Fruit fly (Drosophila melanogaster) whole organism, embryonic: ENCODE measurements around the gene HBS1.

Experiments used
- Adf1 ChIP-seq: fragments of 200-800 bp; sonication (Bioruptor generic); IDR thresholded peaks from 2 replicates; pipeline ENCODE4 v1.3.6; 2022; ENCODE audit warnings: missing biosample characterization, missing genetic modification characterization
- CG11398 ChIP-seq: fragments of 200-800 bp; sonication (Bioruptor generic); optimal IDR thresholded peaks from 2 replicates; lab custom pipeline; 2016; ENCODE audit warnings: missing biosample characterization, missing genetic modification characterization
- CG13894 ChIP-seq: fragments of 200-800 bp; sonication (Bioruptor generic); optimal IDR thresholded peaks from 3 replicates; lab custom pipeline; 2018; ENCODE audit warnings: missing biosample characterization, mild to moderate bottlenecking, missing genetic modification characterization, moderate library complexity
- CG14710 ChIP-seq: fragments of 200-800 bp; sonication (Bioruptor generic); optimal IDR thresholded peaks from 3 replicates; lab custom pipeline; 2019; ENCODE audit warnings: missing biosample characterization, mild to moderate bottlenecking, missing genetic modification characterization, moderate library complexity
- CG14860 ChIP-seq: fragments of 200-800 bp; sonication (Bioruptor generic); IDR thresholded peaks from 3 replicates; pipeline ENCODE4 v1.3.6; 2022; ENCODE audit warnings: missing biosample characterization, missing genetic modification characterization; ENCODE audit not compliant: partially characterized antibody
- CG16813 ChIP-seq: fragments of 200-800 bp; sonication (Bioruptor generic); IDR thresholded peaks from 3 replicates; pipeline ENCODE4 v1.3.6; 2022; ENCODE audit warnings: missing biosample characterization, missing genetic modification characterization; ENCODE audit not compliant: partially characterized antibody
- CG17186 ChIP-seq: fragments of 200-800 bp; sonication (Bioruptor generic); optimal IDR thresholded peaks from 3 replicates; lab custom pipeline; 2017; ENCODE audit warnings: missing biosample characterization, missing genetic modification reagents, missing genetic modification characterization
- CG17568 ChIP-seq: fragments of 200-800 bp; sonication (Bioruptor generic); optimal IDR thresholded peaks from 2 replicates; lab custom pipeline; 2018; ENCODE audit warnings: missing biosample characterization, mild to moderate bottlenecking, missing genetic modification characterization, moderate library complexity
- CG18011 ChIP-seq: fragments of 200-800 bp; sonication (Bioruptor generic); optimal IDR thresholded peaks from 2 replicates; lab custom pipeline; 2017; ENCODE audit warnings: missing biosample characterization, missing genetic modification characterization, mild to moderate bottlenecking, moderate library complexity, missing genotype
- CG18764 ChIP-seq: fragments of 200-800 bp; sonication (Bioruptor generic); optimal IDR thresholded peaks from 3 replicates; lab custom pipeline; 2016; ENCODE audit warnings: missing biosample characterization, missing genetic modification characterization
- CG2116 ChIP-seq: fragments of 200-800 bp; sonication (Bioruptor generic); optimal IDR thresholded peaks from 3 replicates; lab custom pipeline; 2018; ENCODE audit warnings: missing biosample characterization, mild to moderate bottlenecking, missing genetic modification characterization
- CG31224 ChIP-seq: fragments of 200-800 bp; sonication (Bioruptor generic); IDR thresholded peaks from 2 replicates; pipeline ENCODE4 v1.3.6; 2022; ENCODE audit warnings: missing biosample characterization, missing genetic modification characterization
- CG31441 ChIP-seq: fragments of 200-800 bp; sonication (Bioruptor generic); IDR thresholded peaks from 2 replicates; pipeline ENCODE4 v1.3.6; 2022; ENCODE audit warnings: missing biosample characterization, missing genetic modification characterization
- CG4854 ChIP-seq: fragments of 200-800 bp; sonication (Bioruptor generic); optimal IDR thresholded peaks from 2 replicates; lab custom pipeline; 2016; ENCODE audit warnings: missing biosample characterization, missing genetic modification characterization, inconsistent platforms
- CG9797 ChIP-seq: fragments of 200-800 bp; sonication (Bioruptor generic); optimal IDR thresholded peaks from 3 replicates; lab custom pipeline; 2018; ENCODE audit warnings: missing biosample characterization, mild to moderate bottlenecking, missing genetic modification characterization
- Chrac-16 ChIP-seq: fragments of 200-800 bp; sonication (Bioruptor generic); optimal IDR thresholded peaks from 3 replicates; lab custom pipeline; 2016; ENCODE audit warnings: missing biosample characterization, missing genetic modification characterization
- CrebB ChIP-seq: fragments of 200-800 bp; sonication (Bioruptor generic); optimal IDR thresholded peaks from 3 replicates; lab custom pipeline; 2018; ENCODE audit warnings: missing biosample characterization, mild to moderate bottlenecking, missing genetic modification characterization
- Dll ChIP-seq: fragments of 200-800 bp; sonication (Bioruptor generic); IDR thresholded peaks from 4 replicates; pipeline ENCODE4 v1.3.6; 2022; ENCODE audit warnings: missing biosample characterization, missing genetic modification characterization; ENCODE audit not compliant: partially characterized antibody
- Doc3 ChIP-seq: fragments of 200-800 bp; sonication (Bioruptor generic); IDR thresholded peaks from 3 replicates; pipeline ENCODE4 v1.3.6; 2022; ENCODE audit warnings: missing biosample characterization, missing genetic modification characterization; ENCODE audit not compliant: partially characterized antibody
- E2f2 ChIP-seq: fragments of 200-800 bp; sonication (Bioruptor generic); IDR thresholded peaks from 2 replicates; pipeline ENCODE4 v1.3.6; 2022; ENCODE audit warnings: missing biosample characterization, missing genetic modification characterization
- Eip74EF ChIP-seq, 2 experiments: fragments of 200-800 bp in 1 of 2; fragments of >200 bp in 1 of 2; sonication (Bioruptor generic) in 1 of 2; optimal IDR thresholded peaks; 2 replicates each; lab custom pipeline; 2017 to 2019; ENCODE audit warnings: missing biosample characterization in 2 of 2, missing genetic modification characterization in 2 of 2, mild to moderate bottlenecking in 1 of 2, moderate library complexity in 1 of 2
- Fer1 ChIP-seq: fragments of 200-800 bp; sonication (Bioruptor generic); optimal IDR thresholded peaks from 2 replicates; lab custom pipeline; 2017; ENCODE audit warnings: missing biosample characterization, mild to moderate bottlenecking, missing genetic modification characterization
- HLH4C ChIP-seq: fragments of 200-800 bp; sonication (Bioruptor generic); IDR thresholded peaks from 3 replicates; pipeline ENCODE4 v1.3.6; 2022; ENCODE audit warnings: missing biosample characterization, missing genetic modification characterization; ENCODE audit not compliant: partially characterized antibody
- MBD-R2 ChIP-seq: fragments of 200-800 bp; sonication (Bioruptor generic); IDR thresholded peaks from 2 replicates; pipeline ENCODE4 v1.3.6; 2022; ENCODE audit warnings: missing biosample characterization, missing genetic modification characterization
- MESR4 ChIP-seq: fragments of 200-800 bp; sonication (Bioruptor generic); optimal IDR thresholded peaks from 2 replicates; lab custom pipeline; 2018; ENCODE audit warnings: missing biosample characterization, mild to moderate bottlenecking, missing genetic modification characterization, moderate library complexity
- Med ChIP-seq: fragments of 200-800 bp; sonication (Bioruptor generic); peaks from one replicate; lab custom pipeline; 2016; ENCODE audit warnings: missing biosample characterization, missing genetic modification characterization, mild to moderate bottlenecking, inconsistent platforms, moderate library complexity
- Opbp ChIP-seq: fragments of 200-800 bp; sonication (Bioruptor generic); IDR thresholded peaks from 3 replicates; pipeline ENCODE4 v1.3.6; 2022; ENCODE audit warnings: missing biosample characterization, missing genetic modification characterization; ENCODE audit not compliant: partially characterized antibody
- Sry-δ ChIP-seq: fragments of 200-800 bp; sonication (Bioruptor generic); optimal IDR thresholded peaks from 2 replicates; lab custom pipeline; 2016; ENCODE audit warnings: missing biosample characterization, missing genetic modification characterization
- amos ChIP-seq: fragments of 200-800 bp; sonication (Bioruptor generic); IDR thresholded peaks from 2 replicates; pipeline ENCODE4 v1.3.6; 2022; ENCODE audit warnings: missing biosample characterization, missing genetic modification characterization; ENCODE audit not compliant: partially characterized antibody
- bbx ChIP-seq: fragments of 200-800 bp; sonication (Bioruptor generic); IDR thresholded peaks from 2 replicates; pipeline ENCODE4 v1.3.6; 2022; ENCODE audit warnings: missing biosample characterization, missing genetic modification characterization; ENCODE audit not compliant: partially characterized antibody
- croc ChIP-seq: fragments of 200-800 bp; sonication (Bioruptor generic); conservative IDR thresholded peaks from 3 replicates; pipeline ENCODE4 v1.3.6; 2022; ENCODE audit warnings: missing biosample characterization, missing genetic modification characterization
- crp ChIP-seq, 2 experiments: fragments of 200-800 bp; sonication (Bioruptor generic); optimal IDR thresholded peaks; 2 replicates in 1 of 2; 3 replicates in 1 of 2; lab custom pipeline; 2017; ENCODE audit warnings: missing biosample characterization in 2 of 2, missing genetic modification characterization in 2 of 2, mild to moderate bottlenecking in 1 of 2, moderate library complexity in 1 of 2
- hbn ChIP-seq: fragments of 200-800 bp; sonication (Bioruptor generic); IDR thresholded peaks from 2 replicates; pipeline ENCODE4 v1.3.6; 2022; ENCODE audit warnings: missing biosample characterization, missing genetic modification characterization; ENCODE audit not compliant: partially characterized antibody
- hkb ChIP-seq, 2 experiments: fragments of 200-800 bp in 1 of 2; fragments of >200 bp in 1 of 2; sonication (Bioruptor generic) in 1 of 2; IDR thresholded peaks in 1 of 2; optimal IDR thresholded peaks in 1 of 2; 2 replicates each; pipeline versions ENCODE4 v1.3.6 to Lab custom; 2017 to 2022; ENCODE audit warnings: missing biosample characterization in 1 of 2, missing genetic modification characterization in 1 of 2
- inv ChIP-seq: fragments of 200-800 bp; sonication (Bioruptor generic); IDR thresholded peaks from 2 replicates; pipeline ENCODE4 v1.3.6; 2022; ENCODE audit warnings: missing biosample characterization, missing genetic modification characterization; ENCODE audit not compliant: partially characterized antibody
- nmo ChIP-seq: fragments of 200-800 bp; sonication (Bioruptor generic); optimal IDR thresholded peaks from 2 replicates; lab custom pipeline; 2018; ENCODE audit warnings: missing biosample characterization, mild to moderate bottlenecking, missing genetic modification characterization, moderate library complexity
- pzg ChIP-seq: fragments of 200-800 bp; sonication (Bioruptor generic); optimal IDR thresholded peaks from 3 replicates; lab custom pipeline; 2018; ENCODE audit warnings: missing biosample characterization, mild to moderate bottlenecking, missing genetic modification characterization, moderate library complexity
- sna ChIP-seq: fragments of 200-800 bp; sonication (Bioruptor generic); IDR thresholded peaks from 2 replicates; pipeline ENCODE4 v1.3.6; 2022; ENCODE audit warnings: missing biosample characterization, missing genetic modification characterization; ENCODE audit not compliant: partially characterized antibody
- stwl ChIP-seq: fragments of 200-800 bp; sonication (Bioruptor generic); optimal IDR thresholded peaks from 3 replicates; lab custom pipeline; 2018; ENCODE audit warnings: missing biosample characterization, mild to moderate bottlenecking, missing genetic modification characterization, moderate library complexity
- sug ChIP-seq: fragments of 200-800 bp; optimal IDR thresholded peaks from 2 replicates; lab custom pipeline; 2019; ENCODE audit warnings: missing biosample characterization, mild to moderate bottlenecking, missing genetic modification characterization, moderate library complexity
- tgo ChIP-seq: fragments of 200-800 bp; sonication (Bioruptor generic); IDR thresholded peaks from 3 replicates; pipeline ENCODE4 v1.3.6; 2022; ENCODE audit warnings: missing biosample characterization, missing genetic modification characterization
- tll ChIP-seq, 2 experiments: fragments of 200-800 bp in 1 of 2; fragments of >200 bp in 1 of 2; sonication (Bioruptor generic) in 1 of 2; optimal IDR thresholded peaks; 2 replicates each; lab custom pipeline; 2017 to 2019; ENCODE audit warnings: missing biosample characterization in 2 of 2, missing genetic modification characterization in 2 of 2, mild to moderate bottlenecking in 1 of 2, moderate library complexity in 1 of 2
- unc-4 ChIP-seq: fragments of 200-800 bp; sonication (Bioruptor generic); IDR thresholded peaks from 2 replicates; pipeline ENCODE4 v1.3.6; 2022; ENCODE audit warnings: missing biosample characterization, missing genetic modification characterization; ENCODE audit not compliant: partially characterized antibody
- vvl ChIP-seq: fragments of 200-800 bp; sonication (Bioruptor generic); IDR thresholded peaks from 2 replicates; pipeline ENCODE4 v1.3.6; 2022; ENCODE audit warnings: missing biosample characterization, missing genetic modification characterization
- wdn ChIP-seq: fragments of 200-800 bp; sonication (Bioruptor generic); IDR thresholded peaks from 2 replicates; pipeline ENCODE4 v1.3.6; 2022; ENCODE audit warnings: missing biosample characterization, missing genetic modification characterization
- wor ChIP-seq: fragments of 200-800 bp; sonication (Bioruptor generic); IDR thresholded peaks from 2 replicates; pipeline ENCODE4 v1.3.6; 2022; ENCODE audit warnings: missing biosample characterization, missing genetic modification characterization
- zen2 ChIP-seq: fragments of 200-800 bp; sonication (Bioruptor generic); IDR thresholded peaks from 3 replicates; pipeline ENCODE4 v1.3.6; 2022; ENCODE audit warnings: missing biosample characterization, missing genetic modification characterization; ENCODE audit not compliant: partially characterized antibody

HBS1 gene

DNA sequence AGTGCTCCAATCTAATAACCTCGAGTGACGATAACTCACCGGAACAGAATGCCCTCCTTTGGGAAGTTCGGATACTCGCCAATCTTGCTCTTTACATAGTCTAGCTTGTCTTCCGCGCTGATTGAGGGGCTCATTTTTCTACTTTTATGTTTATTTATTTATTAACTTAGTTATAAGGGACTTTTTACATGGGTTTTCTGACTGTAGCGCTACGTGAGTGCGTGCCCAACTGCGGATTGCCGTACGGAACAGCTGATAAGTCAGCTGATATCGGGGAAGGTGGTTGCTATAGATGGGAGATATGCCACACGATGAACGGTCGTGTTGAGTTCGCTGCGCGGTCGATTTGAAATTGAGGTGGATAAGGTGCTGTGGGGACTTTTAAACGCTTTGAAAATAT is 19.6 kb upstream of the HBS1 start, which contains the start of gene Aprt (continued):
- TF ChIP-seq amos (GFP tag; lab: Robert Waterston, UW) (peak; percentile 81), hkb (optimal IDR thresholded peaks at IDR 0.05; lab: Kevin White, UChicago) (no peak), hkb (GFP tag; IDR thresholded peaks at IDR 0.05; lab: Robert Waterston, UW) (0 out of 2 replicates have a peak, but pooled peaks have one; percentile 6), sna (GFP tag; lab: Robert Waterston, UW) (peak; percentile 85), hbn (GFP tag; lab: Robert Waterston, UW) (peak; percentile 88), HLH4C (peak; percentile 52; the same call in 2 of the 3 replicates), E2f2 (GFP tag; lab: Robert Waterston, UW) (peak; percentile 96), MESR4 (GFP tag; lab: Kevin White, UChicago) (peak; percentile 46), Med (GFP tag; lab: Kevin White, UChicago) (peak; percentile 25), Opbp (GFP tag; lab: Robert Waterston, UW) (peak; percentile 86), vvl (GFP tag; lab: Robert Waterston, UW) (0 out of 2 replicates have a peak, but pooled peaks have one; percentile 10), crp (GFP tag; optimal IDR thresholded peaks at IDR 0.05; lab: Kevin White, UChicago) (peak; percentile 90 to 100), CG13894 (tag; lab: Kevin White, UChicago) (peak; percentile 19), sug (peak; percentile 63), wdn (GFP tag; lab: Robert Waterston, UW) (no peak), CrebB (tag; lab: Kevin White, UChicago) (peak; percentile 32), CG31441 (GFP tag; lab: Robert Waterston, UW) (peak; percentile 34; the same call in 1 of the 2 replicates), CG18011 (GFP tag; lab: Kevin White, UChicago) (peak; percentile 29), Fer1 (peak; percentile 45), Chrac-16 (GFP tag; lab: Kevin White, UChicago) (no peak), CG17186 (GFP tag; lab: Kevin White, UChicago) (peak; percentile 40), CG2116 (GFP tag; lab: Kevin White, UChicago) (peak; percentile 37), CG16813 (GFP tag; lab: Robert Waterston, UW) (peak; percentile 66), bbx (GFP tag; lab: Robert Waterston, UW) (peak; percentile 81), CG4854 (GFP tag; lab: Kevin White, UChicago) (no peak), MBD-R2 (peak; percentile 68; the same call in 1 of the 2 replicates), croc (GFP tag; lab: Robert Waterston, UW) (no peak), Dll (GFP tag; lab: Robert Waterston, UW) (peak; percentile 81), inv (GFP tag; lab: Robert Waterston, UW) (peak; percentile 51; the same call in 1 of the 2 replicates), CG18764 (GFP tag; lab: Kevin White, UChicago) (no peak), CG14710 (tag; lab: Kevin White, UChicago) (peak; percentile 15), tll (GFP tag; optimal IDR thresholded peaks at IDR 0.05; lab: Kevin White, UChicago) (no peak), wor (no peak), CG31224 (GFP tag; lab: Robert Waterston, UW) (no peak), nmo (GFP tag; lab: Kevin White, UChicago) (no peak), Adf1 (GFP tag; lab: Robert Waterston, UW) (no peak), Eip74EF (GFP tag; optimal IDR thresholded peaks at IDR 0.05; lab: Kevin White, UChicago) (peak in 1 of 2 experiments; percentile 10), zen2 (peak; percentile 76), Doc3 (GFP tag; lab: Robert Waterston, UW) (peak; percentile 73), CG17568 (peak; percentile 2), CG11398 (GFP tag; lab: Kevin White, UChicago) (no peak), Sry-δ (peak; percentile 87), stwl (tag; lab: Kevin White, UChicago) (peak; percentile 12), CG14860 (GFP tag; lab: Robert Waterston, UW) (0 out of 3 replicates have a peak, but pooled peaks have one; percentile 31), CG9797 (GFP tag; lab: Kevin White, UChicago) (peak; percentile 50), unc-4 (GFP tag; lab: Robert Waterston, UW) (peak; percentile 87), tgo (no peak), pzg (peak; percentile 76)
